Worm (Caenorhabditis elegans) whole organism, L1 larva: ENCODE data around the gene sre-26.

Experiments
- ceh-82 ChIP-seq, 3 experiments: fragments of 150-350 bp in 1 of 3; sonication (generic microtip) in 2 of 3; optimal IDR thresholded peaks; 2 replicates each; lab custom pipeline; 2014 to 2017; ENCODE audit warnings: missing biosample characterization in 3 of 3, missing genetic modification characterization in 3 of 3
- egl-13 ChIP-seq: sonication (generic microtip); optimal IDR thresholded peaks from 2 replicates; lab custom pipeline; 2016; ENCODE audit warnings: missing genotype, missing genetic modification reagents, missing genetic modification characterization, missing compliant biosample characterization
- egl-27 ChIP-seq, 2 experiments: fragments of 150-350 bp in 1 of 2; sonication (generic microtip); optimal IDR thresholded peaks; 3 replicates each; lab custom pipeline; 2017 to 2018; ENCODE audit warnings: missing biosample characterization in 2 of 2, missing genetic modification characterization in 2 of 2, missing genetic modification reagents in 2 of 2
- hpl-2 ChIP-seq: fragments of 150-350 bp; optimal IDR thresholded peaks from 2 replicates; lab custom pipeline; 2014; ENCODE audit warnings: missing biosample characterization, missing genetic modification reagents, missing genetic modification characterization
- nhr-28 ChIP-seq: fragments of 150-350 bp; optimal IDR thresholded peaks from 2 replicates; lab custom pipeline; 2014; ENCODE audit warnings: missing biosample characterization, missing genetic modification characterization
- nhr-76 ChIP-seq: sonication (generic microtip); optimal IDR thresholded peaks from 2 replicates; lab custom pipeline; 2017; ENCODE audit warnings: missing biosample characterization, missing genetic modification characterization

DNA sequence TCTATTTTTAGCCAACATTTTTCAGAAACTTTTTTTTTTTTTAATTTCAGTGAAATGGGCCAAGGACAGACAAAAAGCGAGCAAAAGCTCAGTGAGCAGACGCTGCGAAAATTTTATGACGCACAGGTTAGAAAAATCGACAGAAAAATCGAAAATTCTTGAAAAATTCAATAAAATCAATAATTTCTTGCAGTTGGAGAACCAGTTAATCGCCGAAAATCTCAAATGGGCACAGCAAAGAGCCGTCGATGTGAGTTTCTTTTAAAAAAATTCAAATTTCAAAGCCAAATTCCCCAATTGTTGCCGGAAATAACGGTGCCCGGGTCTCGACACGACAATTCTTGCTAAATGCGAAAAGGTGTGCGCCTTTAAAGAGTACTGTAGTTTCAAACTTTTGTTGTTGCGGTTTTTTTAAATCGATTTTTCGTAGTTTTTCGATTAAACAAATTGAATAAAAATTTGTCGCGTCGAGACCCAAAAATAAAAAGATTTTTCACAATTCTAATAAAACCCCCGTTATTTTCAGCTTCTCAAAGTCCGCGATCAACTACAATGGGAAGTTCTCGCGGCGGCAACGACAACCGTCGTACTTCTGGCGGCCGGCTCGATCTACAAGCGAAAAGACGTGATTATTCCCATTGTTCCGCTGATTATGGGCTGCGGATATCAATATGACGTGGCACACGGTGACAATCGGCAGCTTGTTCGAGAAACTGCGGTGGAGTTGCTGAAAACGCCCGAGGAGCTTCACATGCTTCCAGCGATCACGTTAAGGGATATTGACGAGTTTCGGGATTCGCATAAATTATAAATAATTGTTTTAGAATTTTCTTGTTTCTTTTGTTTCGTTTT, 40.4 kb upstream of the sre-26 start, which contains the start of gene tag-280:
- TF ChIP-seq nhr-76 (tag; lab: Kevin White, UChicago) (no peak), egl-27 (tag; optimal IDR thresholded peaks at IDR 0.05; lab: Kevin White, UChicago) (no peak), egl-13 (tag; lab: Kevin White, UChicago) (no peak), nhr-28 (no peak), ceh-82 (tag; optimal IDR thresholded peaks at IDR 0.05; lab: Kevin White, UChicago) (no peak), hpl-2 (GFP tag; lab: Kevin White, UChicago) (no peak)
